Worm (Caenorhabditis elegans) whole organism, L1 larva: ENCODE results near the gene T12G3.6.
A peak's percentile ranks its signal among the peaks of the same experiment; 100 is the strongest.

Source experiments
- C04F5.9 ChIP-seq: sonication (generic microtip); optimal IDR thresholded peaks from 2 replicates; lab custom pipeline; 2016; ENCODE audit warnings: missing genetic modification characterization, missing compliant biosample characterization
- C34B4.2 ChIP-seq: sonication (generic microtip); optimal IDR thresholded peaks from 2 replicates; lab custom pipeline; 2017; ENCODE audit warnings: mild to moderate bottlenecking, missing genetic modification characterization, missing compliant biosample characterization
- F16B12.6 ChIP-seq: fragments of 150-350 bp; optimal IDR thresholded peaks from 2 replicates; lab custom pipeline; 2014; ENCODE audit warnings: missing biosample characterization, missing genetic modification characterization
- alr-1 ChIP-seq: fragments of 200-800 bp; sonication (Bioruptor generic); optimal IDR thresholded peaks from 2 replicates; lab custom pipeline; 2018; ENCODE audit warnings: borderline replicate concordance, mild to moderate bottlenecking, missing genetic modification characterization, missing compliant biosample characterization
- ama-1 ChIP-seq: fragments of 150-350 bp; optimal IDR thresholded peaks from 2 replicates; lab custom pipeline; 2014
- blmp-1 ChIP-seq: fragments of 150-350 bp; optimal IDR thresholded peaks from 2 replicates; lab custom pipeline; 2014; ENCODE audit warnings: missing biosample characterization, missing genetic modification characterization
- ceh-63 ChIP-seq: fragments of 200-800 bp; sonication (Bioruptor generic); optimal IDR thresholded peaks from 2 replicates; lab custom pipeline; 2018; ENCODE audit warnings: mild to moderate bottlenecking, missing genetic modification characterization, missing compliant biosample characterization
- dpl-1 ChIP-seq, 3 experiments: fragments of 150-350 bp in 2 of 3; sonication (generic microtip) in 1 of 3; optimal IDR thresholded peaks; 2 replicates each; lab custom pipeline; 2014 to 2017; ENCODE audit warnings: missing biosample characterization in 3 of 3, missing genetic modification characterization in 3 of 3, missing genetic modification reagents in 3 of 3
- dsc-1 ChIP-seq: sonication (generic microtip); optimal IDR thresholded peaks from 2 replicates; lab custom pipeline; 2016; ENCODE audit warnings: mild to moderate bottlenecking, missing genetic modification characterization, missing compliant biosample characterization
- efl-1 ChIP-seq, 4 experiments: fragments of 150-350 bp; optimal IDR thresholded peaks in 3 of 4; peaks in 1 of 4; 1 replicate in 1 of 4; 2 replicates in 3 of 4; lab custom pipeline; 2014; ENCODE audit warnings: missing biosample characterization in 2 of 4, missing genetic modification characterization in 2 of 4, missing genetic modification reagents in 2 of 4
- efl-3 ChIP-seq: fragments of 200-800 bp; sonication (Bioruptor generic); optimal IDR thresholded peaks from 2 replicates; lab custom pipeline; 2018; ENCODE audit warnings: mild to moderate bottlenecking, missing genetic modification characterization, missing compliant biosample characterization
- egl-13 ChIP-seq: sonication (generic microtip); optimal IDR thresholded peaks from 2 replicates; lab custom pipeline; 2016; ENCODE audit warnings: missing genotype, missing genetic modification reagents, missing genetic modification characterization, missing compliant biosample characterization
- elt-3 ChIP-seq, 6 experiments: fragments of 150-350 bp in 1 of 6; sonication (generic microtip); optimal IDR thresholded peaks; 2 replicates each; lab custom pipeline; 2017 to 2018; ENCODE audit warnings: missing biosample characterization in 6 of 6, missing genetic modification characterization in 6 of 6, inconsistent platforms in 1 of 6
- ets-5 ChIP-seq: fragments of 200-800 bp; sonication (Bioruptor generic); IDR thresholded peaks from 2 replicates; pipeline ENCODE4 v1.3.6; 2022; ENCODE audit warnings: missing genetic modification characterization, missing compliant biosample characterization
- fkh-8 ChIP-seq: sonication (generic microtip); optimal IDR thresholded peaks from 2 replicates; lab custom pipeline; 2016; ENCODE audit warnings: mild to moderate bottlenecking, missing genetic modification characterization, missing compliant biosample characterization
- isw-1 ChIP-seq: fragments of 200-800 bp; sonication (Bioruptor generic); IDR thresholded peaks from 2 replicates; pipeline ENCODE4 v1.3.6; 2022; ENCODE audit warnings: missing genetic modification characterization, missing compliant biosample characterization
- jun-1 ChIP-seq: fragments of 150-350 bp; optimal IDR thresholded peaks from 2 replicates; lab custom pipeline; 2014; ENCODE audit warnings: missing biosample characterization, missing genetic modification reagents, missing genetic modification characterization
- lin-14 ChIP-seq: fragments of 200-800 bp; sonication (Bioruptor generic); optimal IDR thresholded peaks from 2 replicates; lab custom pipeline; 2018; ENCODE audit warnings: mild to moderate bottlenecking, missing genetic modification characterization, moderate library complexity, missing compliant biosample characterization
- lin-39 ChIP-seq: fragments of 150-350 bp; optimal IDR thresholded peaks from 2 replicates; lab custom pipeline; 2014; ENCODE audit warnings: missing biosample characterization, missing genetic modification reagents, missing genetic modification characterization
- lir-3 ChIP-seq: sonication (generic microtip); optimal IDR thresholded peaks from 2 replicates; lab custom pipeline; 2016; ENCODE audit warnings: mild to moderate bottlenecking, missing genetic modification characterization, moderate library complexity, missing compliant biosample characterization; ENCODE audit not compliant: poor library complexity
- lsy-2 ChIP-seq, 2 experiments: fragments of 150-350 bp; optimal IDR thresholded peaks; 2 replicates each; lab custom pipeline; 2014; ENCODE audit warnings: missing biosample characterization in 2 of 2, missing genetic modification characterization in 2 of 2
- mab-9 ChIP-seq: fragments of 200-800 bp; sonication (Bioruptor generic); IDR thresholded peaks from 2 replicates; pipeline ENCODE4 v1.3.6; 2022; ENCODE audit warnings: missing genetic modification reagents, missing genetic modification characterization, missing compliant biosample characterization
- mep-1 ChIP-seq: fragments of 150-350 bp; optimal IDR thresholded peaks from 2 replicates; lab custom pipeline; 2014; ENCODE audit warnings: missing biosample characterization, missing genetic modification characterization
- nhr-11 ChIP-seq: fragments of 150-350 bp; optimal IDR thresholded peaks from 2 replicates; lab custom pipeline; 2014; ENCODE audit warnings: missing biosample characterization, missing genetic modification characterization
- nhr-19 ChIP-seq: fragments of 200-800 bp; sonication (Bioruptor generic); conservative IDR thresholded peaks from 2 replicates; pipeline ENCODE4 v1.3.6; 2022; ENCODE audit warnings: missing genetic modification characterization, missing compliant biosample characterization
- nhr-20 ChIP-seq: sonication (generic microtip); optimal IDR thresholded peaks from 2 replicates; lab custom pipeline; 2016; ENCODE audit warnings: mild to moderate bottlenecking, missing genetic modification characterization, missing compliant biosample characterization
- nhr-237 ChIP-seq: fragments of 150-350 bp; optimal IDR thresholded peaks from 2 replicates; lab custom pipeline; 2014; ENCODE audit warnings: missing biosample characterization, missing genetic modification characterization
- nhr-28 ChIP-seq: fragments of 150-350 bp; optimal IDR thresholded peaks from 2 replicates; lab custom pipeline; 2014; ENCODE audit warnings: missing biosample characterization, missing genetic modification characterization
- nhr-47 ChIP-seq: sonication (generic microtip); optimal IDR thresholded peaks from 2 replicates; lab custom pipeline; 2016; ENCODE audit warnings: mild to moderate bottlenecking, missing genetic modification characterization, moderate library complexity, missing compliant biosample characterization
- nhr-85 ChIP-seq: sonication (generic microtip); peaks from one replicate; lab custom pipeline; 2016; ENCODE audit warnings: missing genetic modification characterization, inconsistent platforms, missing compliant biosample characterization
- nhr-90 ChIP-seq: sonication (generic microtip); optimal IDR thresholded peaks from 2 replicates; lab custom pipeline; 2016; ENCODE audit warnings: mild to moderate bottlenecking, missing genetic modification characterization, missing compliant biosample characterization; ENCODE audit not compliant: poor library complexity
- pag-3 ChIP-seq: sonication (generic microtip); optimal IDR thresholded peaks from 2 replicates; lab custom pipeline; 2017; ENCODE audit warnings: missing genetic modification characterization, mild to moderate bottlenecking, missing compliant biosample characterization, antibody characterized with exemption, borderline replicate concordance; ENCODE audit not compliant: insufficient read depth
- pax-3 ChIP-seq: fragments of 200-800 bp; sonication (Bioruptor generic); optimal IDR thresholded peaks from 2 replicates; lab custom pipeline; 2018; ENCODE audit warnings: mild to moderate bottlenecking, missing genetic modification characterization, moderate library complexity, missing compliant biosample characterization
- rnt-1 ChIP-seq: sonication (generic microtip); optimal IDR thresholded peaks from 2 replicates; lab custom pipeline; 2016; ENCODE audit warnings: mild to moderate bottlenecking, missing genetic modification characterization, moderate library complexity, missing compliant biosample characterization
- skn-1 ChIP-seq: fragments of 150-350 bp; optimal IDR thresholded peaks from 2 replicates; lab custom pipeline; 2014; ENCODE audit warnings: missing biosample characterization, missing genetic modification characterization
- snpc-4 ChIP-seq: fragments of 150-350 bp; optimal IDR thresholded peaks from 2 replicates; lab custom pipeline; 2014; ENCODE audit warnings: missing biosample characterization, missing genetic modification characterization
- sox-4 ChIP-seq: sonication (generic microtip); optimal IDR thresholded peaks from 2 replicates; lab custom pipeline; 2016; ENCODE audit warnings: missing genetic modification characterization, missing compliant biosample characterization
- sup-37 ChIP-seq: fragments of 200-800 bp; sonication (Bioruptor generic); optimal IDR thresholded peaks from 2 replicates; lab custom pipeline; 2018; ENCODE audit warnings: mild to moderate bottlenecking, missing genetic modification characterization, missing compliant biosample characterization
- tbx-2 ChIP-seq: sonication (generic microtip); optimal IDR thresholded peaks from 2 replicates; lab custom pipeline; 2016; ENCODE audit warnings: missing genetic modification characterization, missing compliant biosample characterization
- tlp-1 ChIP-seq: fragments of 150-350 bp; optimal IDR thresholded peaks from 2 replicates; lab custom pipeline; 2014; ENCODE audit warnings: missing biosample characterization, missing genetic modification characterization
- vab-15 ChIP-seq: sonication (generic microtip); optimal IDR thresholded peaks from 2 replicates; lab custom pipeline; 2017; ENCODE audit warnings: missing genotype, mild to moderate bottlenecking, missing genetic modification characterization, missing compliant biosample characterization
- xbp-1 ChIP-seq: sonication (generic microtip); optimal IDR thresholded peaks from 2 replicates; lab custom pipeline; 2016; ENCODE audit warnings: missing genetic modification characterization, missing compliant biosample characterization
- zag-1 ChIP-seq: fragments of 150-350 bp; optimal IDR thresholded peaks from 2 replicates; lab custom pipeline; 2014; ENCODE audit warnings: missing biosample characterization, missing genetic modification characterization
- zip-4 ChIP-seq: fragments of 200-800 bp; sonication (Bioruptor generic); optimal IDR thresholded peaks from 2 replicates; lab custom pipeline; 2018; ENCODE audit warnings: mild to moderate bottlenecking, missing genetic modification characterization, moderate library complexity, missing compliant biosample characterization
- ztf-4 ChIP-seq: fragments of 150-350 bp; optimal IDR thresholded peaks from 2 replicates; lab custom pipeline; 2014; ENCODE audit warnings: missing biosample characterization, missing genetic modification characterization

T12G3.6 gene

DNA sequence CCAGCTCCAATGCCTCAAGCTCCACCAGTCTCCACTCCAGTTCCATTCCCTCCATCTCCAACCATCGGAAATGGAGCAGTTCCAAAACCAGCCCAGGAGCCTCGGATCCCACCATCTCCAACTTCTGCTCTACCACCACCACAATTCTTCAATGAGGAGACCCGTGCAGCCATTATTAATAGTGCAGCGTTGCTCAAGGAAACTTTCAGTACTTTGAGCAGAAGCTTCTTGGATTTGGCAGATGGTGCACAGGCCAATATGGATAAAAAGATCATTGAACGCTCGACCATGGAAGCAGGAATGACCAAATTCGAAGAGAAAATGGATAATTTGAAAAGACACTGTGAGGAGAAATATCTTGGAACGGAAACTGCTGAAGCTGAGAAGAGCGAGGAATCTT is 4.4 kb upstream of the T12G3.6 start:
- TF ChIP-seq mab-9 (GFP tag; lab: Robert Waterston, UW) (no peak), efl-3 (GFP tag; lab: Kevin White, UChicago) (no peak), skn-1 (tag; lab: Kevin White, UChicago) (no peak), ama-1 (lab: Kevin White, UChicago) (peak; percentile 22), nhr-85 (tag; lab: Kevin White, UChicago) (peak; percentile 4)

DNA sequence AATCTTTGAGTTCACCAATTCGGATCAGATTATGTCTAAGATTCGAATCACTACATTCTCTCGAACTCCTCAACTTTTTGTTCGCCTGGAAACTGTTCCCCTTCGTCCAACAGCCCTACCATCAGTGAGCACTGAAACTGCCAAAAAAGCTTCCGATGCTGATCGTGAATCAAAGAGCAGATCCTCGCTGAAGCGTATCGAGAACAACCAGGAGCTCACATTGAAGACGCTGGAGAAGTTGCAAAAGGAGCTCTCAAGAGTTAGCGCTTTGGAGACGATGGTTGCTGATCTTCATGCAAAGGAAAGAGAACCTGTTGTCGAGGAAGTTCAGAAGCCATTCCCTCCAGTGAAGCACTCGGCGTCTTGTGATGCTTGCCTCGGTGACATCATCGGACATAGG is 3.7 kb upstream of the T12G3.6 start:
- peak; percentile 7 for TF ChIP-seq skn-1 (tag; lab: Kevin White, UChicago)
- TF ChIP-seq ztf-4, result peak; percentile 4
- no peak for TF ChIP-seq nhr-237

DNA sequence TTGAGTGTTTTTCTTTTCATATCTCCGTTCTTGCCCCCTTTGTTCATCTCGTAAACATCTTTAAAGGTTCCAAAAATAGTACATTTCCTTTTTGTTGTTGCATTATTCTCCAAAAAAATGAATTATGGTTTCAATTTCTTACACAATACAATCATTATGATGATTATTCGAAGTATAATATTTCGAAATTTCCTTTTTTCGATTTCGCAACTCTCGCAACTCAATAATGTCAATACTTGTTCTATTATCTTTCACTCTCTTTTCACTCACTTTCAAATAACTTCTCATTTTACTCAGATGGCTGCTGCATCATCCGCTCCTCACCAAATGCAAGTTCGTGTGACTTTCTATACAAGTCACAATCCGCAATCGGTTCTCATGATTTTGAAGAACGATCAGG is 2.9 kb upstream of the T12G3.6 start, which contains the start of gene sqst-1:
sqst-1 (plus strand) TSS at position 298 of the 400 bp plus-strand sequence.
- peak; percentile 11 for TF ChIP-seq mep-1
- TF ChIP-seq alr-1 (tag; lab: Kevin White, UChicago), result no peak
- TF ChIP-seq blmp-1 (tag; lab: Kevin White, UChicago), result peak; percentile 26
- peak; percentile 99 for TF ChIP-seq skn-1 (tag; lab: Kevin White, UChicago)

DNA sequence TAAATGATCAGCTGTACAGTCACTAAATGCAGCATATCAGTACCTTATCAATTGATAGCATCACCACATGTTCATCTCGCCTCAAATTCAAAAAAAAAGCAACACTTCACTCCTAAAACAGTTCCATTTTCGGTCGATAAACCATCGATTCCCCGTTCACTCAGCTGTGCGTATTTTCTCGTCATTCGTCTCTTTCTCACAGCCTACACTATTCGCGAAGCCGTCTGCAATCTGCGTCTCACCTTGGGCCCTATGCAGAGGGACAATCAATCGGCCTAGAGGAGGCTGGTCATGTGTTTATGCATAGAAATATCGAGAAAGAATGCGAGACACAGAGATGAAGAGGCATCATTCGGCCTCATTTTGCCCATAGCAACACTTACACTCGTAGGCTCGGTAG is 1.3 kb upstream of the T12G3.6 start:
- TF ChIP-seq F16B12.6 (tag; lab: Kevin White, UChicago) (peak; percentile 67), jun-1 (tag; lab: Kevin White, UChicago) (peak; percentile 81), lin-14 (peak; percentile 95), nhr-19 (GFP tag; lab: Robert Waterston, UW) (peak; percentile 73), C04F5.9 (tag; lab: Kevin White, UChicago) (no peak), nhr-47 (tag; lab: Kevin White, UChicago) (peak; percentile 85), fkh-8 (tag; lab: Kevin White, UChicago) (peak; percentile 83), dsc-1 (peak; percentile 66), nhr-237 (peak; percentile 47), snpc-4 (tag; lab: Kevin White, UChicago) (no peak), ets-5 (no peak), pax-3 (peak; percentile 36), sox-4 (tag; lab: Kevin White, UChicago) (no peak), ama-1 (lab: Kevin White, UChicago) (peak; percentile 63), lin-39 (tag; lab: Kevin White, UChicago) (no peak), efl-1 (optimal IDR thresholded peaks at IDR 0.05; lab: Kevin White, UChicago) (peak; percentile 79 to 82), efl-1 (GFP tag; optimal IDR thresholded peaks at IDR 0.05 in 1 of 2; lab: Kevin White, UChicago) (peak; percentile 67 to 92), tbx-2 (peak; percentile 72), lir-3 (tag; lab: Kevin White, UChicago) (peak; percentile 68), xbp-1 (tag; lab: Kevin White, UChicago) (peak; percentile 75), isw-1 (peak; percentile 54; the same call in 1 of the 2 replicates), alr-1 (tag; lab: Kevin White, UChicago) (no peak), zip-4 (no peak), egl-13 (tag; lab: Kevin White, UChicago) (peak; percentile 27), nhr-20 (tag; lab: Kevin White, UChicago) (peak; percentile 93), nhr-85 (tag; lab: Kevin White, UChicago) (peak; percentile 93), tlp-1 (tag; lab: Kevin White, UChicago) (no peak), nhr-90 (tag; lab: Kevin White, UChicago) (peak; percentile 72), sup-37 (GFP tag; lab: Kevin White, UChicago) (no peak), zag-1 (no peak), rnt-1 (tag; lab: Kevin White, UChicago) (peak; percentile 68), nhr-11 (peak; percentile 69), C34B4.2 (no peak), lsy-2 (tag; optimal IDR thresholded peaks at IDR 0.05; lab: Kevin White, UChicago) (peak; percentile 72 to 83), vab-15 (tag; lab: Kevin White, UChicago) (no peak), efl-3 (GFP tag; lab: Kevin White, UChicago) (no peak), pag-3 (tag; lab: Kevin White, UChicago) (no peak), elt-3 (tag; optimal IDR thresholded peaks at IDR 0.05; lab: Kevin White, UChicago) (peak in 2 of 6 experiments; percentile 71 to 80), ceh-63 (GFP tag; lab: Kevin White, UChicago) (no peak), mab-9 (GFP tag; lab: Robert Waterston, UW) (no peak), dpl-1 (GFP tag; optimal IDR thresholded peaks at IDR 0.05; lab: Kevin White, UChicago) (peak; percentile 60 to 70 (median 63)), nhr-28 (tag; lab: Kevin White, UChicago) (no peak)
